Fruit fly (Drosophila melanogaster) whole organism, adult: Measurements from ENCODE around the gene CycJ.

Experiments
- CG11617 ChIP-seq: fragments of 200-800 bp; sonication (Bioruptor generic); optimal IDR thresholded peaks from 2 replicates; lab custom pipeline; 2017; ENCODE audit warnings: mild to moderate bottlenecking, missing biosample characterization, missing genetic modification reagents, missing genetic modification characterization
- CG12768 ChIP-seq: fragments of 200-800 bp; sonication (Bioruptor generic); optimal IDR thresholded peaks from 2 replicates; lab custom pipeline; 2017; ENCODE audit warnings: missing biosample characterization, missing genetic modification characterization, mild to moderate bottlenecking, moderate library complexity, missing genetic modification reagents
- CG14711 ChIP-seq: fragments of 200-800 bp; sonication (Bioruptor generic); optimal IDR thresholded peaks from 2 replicates; lab custom pipeline; 2018; ENCODE audit warnings: missing biosample characterization, mild to moderate bottlenecking, missing genetic modification characterization, moderate library complexity
- CG1620 ChIP-seq: fragments of 200-800 bp; sonication (Bioruptor generic); optimal IDR thresholded peaks from 2 replicates; lab custom pipeline; 2016; ENCODE audit warnings: missing biosample characterization, missing genetic modification characterization
- CG33017 ChIP-seq: fragments of 200-800 bp; sonication (Bioruptor generic); optimal IDR thresholded peaks from 2 replicates; lab custom pipeline; 2018; ENCODE audit warnings: missing biosample characterization, mild to moderate bottlenecking, missing genetic modification characterization, moderate library complexity
- CG5204 ChIP-seq: fragments of 200-800 bp; sonication (Bioruptor generic); optimal IDR thresholded peaks from 2 replicates; lab custom pipeline; 2016; ENCODE audit warnings: missing biosample characterization, missing genetic modification characterization
- CG7045 ChIP-seq: fragments of 200-800 bp; sonication (Bioruptor generic); optimal IDR thresholded peaks from 2 replicates; lab custom pipeline; 2017; ENCODE audit warnings: missing biosample characterization, mild to moderate bottlenecking, missing genetic modification characterization
- CG7101 ChIP-seq: fragments of 200-800 bp; sonication (Bioruptor generic); optimal IDR thresholded peaks from 2 replicates; lab custom pipeline; 2018; ENCODE audit warnings: missing biosample characterization, mild to moderate bottlenecking, missing genetic modification characterization, moderate library complexity
- Clk ChIP-seq: fragments of 200-800 bp; sonication (Bioruptor generic); optimal IDR thresholded peaks from 2 replicates; lab custom pipeline; 2017; ENCODE audit warnings: missing biosample characterization, missing genetic modification characterization
- Crg-1 ChIP-seq: fragments of 200-800 bp; sonication (Bioruptor generic); optimal IDR thresholded peaks from 2 replicates; lab custom pipeline; 2016; ENCODE audit warnings: missing biosample characterization, missing genetic modification characterization
- Hr96 ChIP-seq: fragments of 200-800 bp; sonication (Bioruptor generic); optimal IDR thresholded peaks from 2 replicates; lab custom pipeline; 2016; ENCODE audit warnings: missing biosample characterization, missing genetic modification characterization
- Mnt ChIP-seq: fragments of 200-800 bp; sonication (Bioruptor generic); optimal IDR thresholded peaks from 2 replicates; lab custom pipeline; 2016; ENCODE audit warnings: missing biosample characterization, mild to moderate bottlenecking, missing genetic modification characterization
- bab1 ChIP-seq: fragments of 200-800 bp; sonication (Bioruptor generic); optimal IDR thresholded peaks from 3 replicates; lab custom pipeline; 2019; ENCODE audit warnings: missing biosample characterization, mild to moderate bottlenecking, missing genetic modification characterization, moderate library complexity
- cic ChIP-seq: fragments of 200-800 bp; sonication (Bioruptor generic); optimal IDR thresholded peaks from 2 replicates; lab custom pipeline; 2017; ENCODE audit warnings: missing biosample characterization, mild to moderate bottlenecking, missing genetic modification characterization, moderate library complexity
- cnc ChIP-seq, 2 experiments: fragments of >200 bp; optimal IDR thresholded peaks; 2 replicates each; lab custom pipeline; 2017
- kay ChIP-seq: fragments of 200-800 bp; sonication (Bioruptor generic); peaks from one replicate; lab custom pipeline; 2016; ENCODE audit warnings: missing biosample characterization, missing genetic modification characterization, borderline replicate concordance
- ovo ChIP-seq: fragments of 200-800 bp; sonication (Bioruptor generic); optimal IDR thresholded peaks from 2 replicates; lab custom pipeline; 2016; ENCODE audit warnings: missing biosample characterization, missing genetic modification characterization
- pad ChIP-seq: fragments of 200-800 bp; sonication (Bioruptor generic); optimal IDR thresholded peaks from 3 replicates; lab custom pipeline; 2017; ENCODE audit warnings: missing biosample characterization, missing genetic modification characterization, mild to moderate bottlenecking, moderate library complexity, missing genetic modification reagents
- tj ChIP-seq: fragments of 200-800 bp; sonication (Bioruptor generic); optimal IDR thresholded peaks from 3 replicates; lab custom pipeline; 2017; ENCODE audit warnings: missing biosample characterization, mild to moderate bottlenecking, missing genetic modification characterization, moderate library complexity
- toe ChIP-seq: fragments of 200-800 bp; sonication (Bioruptor generic); optimal IDR thresholded peaks from 2 replicates; lab custom pipeline; 2016; ENCODE audit warnings: missing biosample characterization, missing genetic modification characterization

Gene CycJ

dm6 chr3L:3441763-3442673, 24.2 kb upstream of the CycJ start:
- TF ChIP-seq bab1 (GFP tag; lab: Kevin White, UChicago): no peak
- TF ChIP-seq CG7101: no peak
- TF ChIP-seq cnc (optimal IDR thresholded peaks at IDR 0.05; lab: Kevin White, UChicago): no peak
- no peak for TF ChIP-seq Mnt (GFP tag; lab: Kevin White, UChicago)
- TF ChIP-seq CG33017 (tag; lab: Kevin White, UChicago): no peak
- no peak for TF ChIP-seq Clk (GFP tag; lab: Kevin White, UChicago)
- TF ChIP-seq CG5204: no peak
- TF ChIP-seq tj (GFP tag; lab: Kevin White, UChicago): no peak

- no peak for TF ChIP-seq cic (GFP tag; lab: Kevin White, UChicago)
- TF ChIP-seq CG5204: no peak
- no peak for TF ChIP-seq ovo (GFP tag; lab: Kevin White, UChicago)
- TF ChIP-seq Mnt (GFP tag; lab: Kevin White, UChicago): no peak
- no peak for TF ChIP-seq tj (GFP tag; lab: Kevin White, UChicago)
- TF ChIP-seq Clk (GFP tag; lab: Kevin White, UChicago): no peak
- no peak for TF ChIP-seq CG11617 (GFP tag; lab: Kevin White, UChicago)
- TF ChIP-seq cnc (optimal IDR thresholded peaks at IDR 0.05; lab: Kevin White, UChicago): no peak
- no peak for TF ChIP-seq toe (GFP tag; lab: Kevin White, UChicago)
- TF ChIP-seq CG12768 (GFP tag; lab: Kevin White, UChicago): no peak
- TF ChIP-seq CG7045 (GFP tag; lab: Kevin White, UChicago): no peak
- TF ChIP-seq bab1 (GFP tag; lab: Kevin White, UChicago): no peak
- no peak for TF ChIP-seq kay (GFP tag; lab: Kevin White, UChicago)
- no peak for TF ChIP-seq CG1620
- TF ChIP-seq Crg-1 (GFP tag; lab: Kevin White, UChicago): no peak
- no peak for TF ChIP-seq CG7101
- TF ChIP-seq CG14711: no peak
- TF ChIP-seq CG33017 (tag; lab: Kevin White, UChicago): no peak
- no peak for TF ChIP-seq pad
- TF ChIP-seq Hr96 (GFP tag; lab: Kevin White, UChicago): no peak
Observed at dm6 chr3L:3442751-3443524, 23.3 kb upstream of the CycJ start.

- no peak for TF ChIP-seq CG5204
- TF ChIP-seq pad: no peak
- no peak for TF ChIP-seq CG11617 (GFP tag; lab: Kevin White, UChicago)
- TF ChIP-seq kay (GFP tag; lab: Kevin White, UChicago): no peak
- TF ChIP-seq CG14711: no peak
- no peak for TF ChIP-seq CG12768 (GFP tag; lab: Kevin White, UChicago)
- no peak for TF ChIP-seq cic (GFP tag; lab: Kevin White, UChicago)
- no peak for TF ChIP-seq toe (GFP tag; lab: Kevin White, UChicago)
- TF ChIP-seq CG7045 (GFP tag; lab: Kevin White, UChicago): no peak
- TF ChIP-seq Mnt (GFP tag; lab: Kevin White, UChicago): no peak
- TF ChIP-seq Crg-1 (GFP tag; lab: Kevin White, UChicago): no peak
- no peak for TF ChIP-seq Hr96 (GFP tag; lab: Kevin White, UChicago)
- TF ChIP-seq tj (GFP tag; lab: Kevin White, UChicago): no peak
- TF ChIP-seq CG7101: no peak
- no peak for TF ChIP-seq ovo (GFP tag; lab: Kevin White, UChicago)
- no peak for TF ChIP-seq CG33017 (tag; lab: Kevin White, UChicago)
- TF ChIP-seq Clk (GFP tag; lab: Kevin White, UChicago): no peak
- no peak for TF ChIP-seq CG1620
- TF ChIP-seq bab1 (GFP tag; lab: Kevin White, UChicago): no peak
Observed at dm6 chr3L:3444246-3444785, 21.9 kb upstream of the CycJ start.

DNA sequence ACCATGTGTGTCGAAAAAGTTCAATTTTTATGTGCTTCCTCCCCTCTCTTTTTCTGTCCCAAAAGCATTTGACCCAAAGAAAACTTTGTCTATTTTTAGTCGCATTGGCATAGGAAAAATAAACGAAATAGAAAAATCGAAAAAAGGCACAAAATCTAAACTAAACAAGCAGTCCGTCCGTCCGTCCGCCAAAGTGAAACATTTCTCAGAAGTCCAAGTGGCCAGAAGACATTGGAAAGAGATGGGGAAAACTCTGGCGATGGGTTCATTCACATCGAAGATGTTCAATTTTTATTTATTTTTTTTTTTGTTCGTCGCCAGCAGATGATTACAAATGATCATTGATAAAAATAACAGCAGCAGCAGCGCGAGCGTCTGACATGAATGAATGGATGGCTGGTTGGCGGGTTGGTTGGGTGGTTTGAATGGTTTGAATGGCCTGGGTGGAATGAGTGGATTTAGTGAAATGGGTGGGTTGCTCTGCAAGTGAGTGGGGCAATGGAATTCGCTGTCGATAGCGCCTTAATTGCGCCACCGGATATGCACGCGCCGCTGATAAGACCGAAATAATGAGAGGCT, 18.2 kb upstream of the CycJ start:
- TF ChIP-seq Mnt (GFP tag; lab: Kevin White, UChicago) (no peak), ovo (GFP tag; lab: Kevin White, UChicago) (no peak), CG7045 (GFP tag; lab: Kevin White, UChicago) (no peak)

- TF ChIP-seq pad (no peak), CG7101 (no peak), kay (GFP tag; lab: Kevin White, UChicago) (no peak), CG33017 (tag; lab: Kevin White, UChicago) (no peak), CG11617 (GFP tag; lab: Kevin White, UChicago) (no peak), Mnt (GFP tag; lab: Kevin White, UChicago) (no peak), cnc (optimal IDR thresholded peaks at IDR 0.05; lab: Kevin White, UChicago) (no peak), CG5204 (no peak), tj (GFP tag; lab: Kevin White, UChicago) (no peak), Clk (GFP tag; lab: Kevin White, UChicago) (no peak), Crg-1 (GFP tag; lab: Kevin White, UChicago) (no peak), CG1620 (no peak), ovo (GFP tag; lab: Kevin White, UChicago) (no peak), cic (GFP tag; lab: Kevin White, UChicago) (no peak), Hr96 (GFP tag; lab: Kevin White, UChicago) (no peak), CG14711 (no peak)
Observed at dm6 chr3L:3449680-3450079, 16.5 kb upstream of the CycJ start.
